Fruit fly (Drosophila melanogaster) whole organism, embryonic: Measurements from ENCODE around the gene CG6415.

ENCODE experiments used
- Aef1 ChIP-seq: fragments of 200-800 bp; sonication (Bioruptor generic); IDR thresholded peaks from 3 replicates; pipeline ENCODE4 v1.3.6; 2022; ENCODE audit warnings: missing biosample characterization, missing genetic modification characterization
- Asciz ChIP-seq: fragments of 200-800 bp; sonication (Bioruptor generic); optimal IDR thresholded peaks from 2 replicates; lab custom pipeline; 2017; ENCODE audit warnings: missing biosample characterization, mild to moderate bottlenecking, missing genetic modification characterization, missing genetic modification reagents
- Bdp1 ChIP-seq: fragments of 200-800 bp; sonication (Bioruptor generic); optimal IDR thresholded peaks from 3 replicates; lab custom pipeline; 2016; ENCODE audit warnings: missing biosample characterization, missing genetic modification characterization
- CG1024 ChIP-seq: fragments of 200-800 bp; sonication (Bioruptor generic); IDR thresholded peaks from 2 replicates; pipeline ENCODE4 v1.3.6; 2022; ENCODE audit warnings: missing biosample characterization, missing genetic modification characterization
- CG10979 ChIP-seq: fragments of 200-800 bp; sonication (Bioruptor generic); optimal IDR thresholded peaks from 2 replicates; lab custom pipeline; 2018; ENCODE audit warnings: missing biosample characterization, mild to moderate bottlenecking, missing genetic modification characterization, moderate library complexity
- CG13287 ChIP-seq: fragments of 200-800 bp; sonication (Bioruptor generic); IDR thresholded peaks from 2 replicates; pipeline ENCODE4 v1.3.6; 2022; ENCODE audit warnings: missing biosample characterization, missing genetic modification characterization; ENCODE audit not compliant: partially characterized antibody
- CG13624 ChIP-seq: fragments of 200-800 bp; sonication (Bioruptor generic); optimal IDR thresholded peaks from 2 replicates; lab custom pipeline; 2016; ENCODE audit warnings: missing biosample characterization, missing genetic modification characterization
- CG14441 ChIP-seq: fragments of 200-800 bp; sonication (Bioruptor generic); IDR thresholded peaks from 2 replicates; pipeline ENCODE4 v1.3.6; 2022; ENCODE audit warnings: missing biosample characterization, missing genetic modification characterization
- CG15269 ChIP-seq: fragments of 200-800 bp; sonication (Bioruptor generic); optimal IDR thresholded peaks from 2 replicates; lab custom pipeline; 2018; ENCODE audit warnings: missing biosample characterization, mild to moderate bottlenecking, missing genetic modification characterization, moderate library complexity
- CG17359 ChIP-seq: fragments of 200-800 bp; sonication (Bioruptor generic); optimal IDR thresholded peaks from 3 replicates; lab custom pipeline; 2018; ENCODE audit warnings: missing biosample characterization, mild to moderate bottlenecking, missing genetic modification characterization, moderate library complexity
- CG17361 ChIP-seq: fragments of 200-800 bp; sonication (Bioruptor generic); IDR thresholded peaks from 3 replicates; pipeline ENCODE4 v1.3.6; 2022; ENCODE audit warnings: missing biosample characterization, missing genetic modification characterization
- CG18599 ChIP-seq: fragments of 200-800 bp; sonication (Bioruptor generic); optimal IDR thresholded peaks from 3 replicates; lab custom pipeline; 2017; ENCODE audit warnings: missing biosample characterization, missing genetic modification characterization, mild to moderate bottlenecking, moderate library complexity, missing genetic modification reagents
- CG18619 ChIP-seq: fragments of 200-800 bp; sonication (Bioruptor generic); optimal IDR thresholded peaks from 3 replicates; lab custom pipeline; 2017; ENCODE audit warnings: missing biosample characterization, mild to moderate bottlenecking, missing genetic modification characterization
- CG2120 ChIP-seq: fragments of 200-800 bp; sonication (Bioruptor generic); optimal IDR thresholded peaks from 3 replicates; lab custom pipeline; 2016; ENCODE audit warnings: missing biosample characterization, missing genetic modification characterization
- CG2678 ChIP-seq: fragments of 200-800 bp; sonication (Bioruptor generic); optimal IDR thresholded peaks from 3 replicates; lab custom pipeline; 2019; ENCODE audit warnings: missing biosample characterization, mild to moderate bottlenecking, missing genetic modification characterization, moderate library complexity
- CG30020 ChIP-seq: fragments of 200-800 bp; optimal IDR thresholded peaks from 2 replicates; lab custom pipeline; 2019; ENCODE audit warnings: missing biosample characterization, mild to moderate bottlenecking, missing genetic modification characterization, moderate library complexity
- CG31441 ChIP-seq: fragments of 200-800 bp; sonication (Bioruptor generic); IDR thresholded peaks from 2 replicates; pipeline ENCODE4 v1.3.6; 2022; ENCODE audit warnings: missing biosample characterization, missing genetic modification characterization
- CG32767 ChIP-seq: fragments of 200-800 bp; sonication (Bioruptor generic); IDR thresholded peaks from 2 replicates; pipeline ENCODE4 v1.3.6; 2022; ENCODE audit warnings: missing biosample characterization, missing genetic modification characterization
- CG34224 ChIP-seq: fragments of 200-800 bp; sonication (Bioruptor generic); IDR thresholded peaks from 3 replicates; pipeline ENCODE4 v1.3.6; 2022; ENCODE audit warnings: missing biosample characterization, missing genetic modification characterization; ENCODE audit not compliant: partially characterized antibody
- CG3838 ChIP-seq: fragments of 200-800 bp; sonication (Bioruptor generic); optimal IDR thresholded peaks from 3 replicates; lab custom pipeline; 2016; ENCODE audit warnings: missing biosample characterization, missing genetic modification characterization
- CG7928 ChIP-seq: fragments of 200-800 bp; sonication (Bioruptor generic); optimal IDR thresholded peaks from 2 replicates; lab custom pipeline; 2017; ENCODE audit warnings: missing biosample characterization, mild to moderate bottlenecking, missing genetic modification characterization
- CG7987 ChIP-seq: fragments of 200-800 bp; sonication (Bioruptor generic); optimal IDR thresholded peaks from 2 replicates; lab custom pipeline; 2018; ENCODE audit warnings: missing biosample characterization, mild to moderate bottlenecking, missing genetic modification characterization, moderate library complexity
- CHES-1-like ChIP-seq: fragments of 200-800 bp; sonication (Bioruptor generic); optimal IDR thresholded peaks from 2 replicates; lab custom pipeline; 2016; ENCODE audit warnings: missing biosample characterization, missing genetic modification characterization
- D ChIP-seq, 2 experiments: fragments of 200-800 bp in 1 of 2; fragments of >200 bp in 1 of 2; sonication (Bioruptor generic) in 1 of 2; optimal IDR thresholded peaks; 2 replicates in 1 of 2; 3 replicates in 1 of 2; lab custom pipeline; 2017; ENCODE audit warnings: mild to moderate bottlenecking in 1 of 2, missing biosample characterization in 1 of 2, missing genetic modification characterization in 1 of 2, missing genetic modification reagents in 1 of 2
- D19A ChIP-seq: fragments of 200-800 bp; optimal IDR thresholded peaks from 3 replicates; lab custom pipeline; 2019; ENCODE audit warnings: missing biosample characterization, mild to moderate bottlenecking, missing genetic modification characterization, moderate library complexity
- D19B ChIP-seq: fragments of 200-800 bp; sonication (Bioruptor generic); optimal IDR thresholded peaks from 2 replicates; lab custom pipeline; 2017; ENCODE audit warnings: missing biosample characterization, mild to moderate bottlenecking, missing genetic modification characterization
- Doc3 ChIP-seq: fragments of 200-800 bp; sonication (Bioruptor generic); IDR thresholded peaks from 3 replicates; pipeline ENCODE4 v1.3.6; 2022; ENCODE audit warnings: missing biosample characterization, missing genetic modification characterization; ENCODE audit not compliant: partially characterized antibody
- ERR ChIP-seq: fragments of 200-800 bp; sonication (Bioruptor generic); optimal IDR thresholded peaks from 2 replicates; lab custom pipeline; 2016; ENCODE audit warnings: missing biosample characterization, missing genetic modification characterization
- H15 ChIP-seq: fragments of 200-800 bp; sonication (Bioruptor generic); IDR thresholded peaks from 3 replicates; pipeline ENCODE4 v1.3.6; 2022; ENCODE audit warnings: missing biosample characterization, missing genetic modification characterization
- HLH4C ChIP-seq: fragments of 200-800 bp; sonication (Bioruptor generic); IDR thresholded peaks from 3 replicates; pipeline ENCODE4 v1.3.6; 2022; ENCODE audit warnings: missing biosample characterization, missing genetic modification characterization; ENCODE audit not compliant: partially characterized antibody
- Oli ChIP-seq: fragments of 200-800 bp; sonication (Bioruptor generic); optimal IDR thresholded peaks from 2 replicates; lab custom pipeline; 2018; ENCODE audit warnings: missing biosample characterization, mild to moderate bottlenecking, missing genetic modification characterization, moderate library complexity
- Opbp ChIP-seq: fragments of 200-800 bp; sonication (Bioruptor generic); IDR thresholded peaks from 3 replicates; pipeline ENCODE4 v1.3.6; 2022; ENCODE audit warnings: missing biosample characterization, missing genetic modification characterization; ENCODE audit not compliant: partially characterized antibody
- Xrp1 ChIP-seq: fragments of 200-800 bp; sonication (Bioruptor generic); IDR thresholded peaks from 2 replicates; pipeline ENCODE4 v1.3.6; 2022; ENCODE audit warnings: missing biosample characterization, missing genetic modification characterization
- YL-1 ChIP-seq: fragments of 200-800 bp; sonication (Bioruptor generic); optimal IDR thresholded peaks from 3 replicates; lab custom pipeline; 2017; ENCODE audit warnings: missing biosample characterization, mild to moderate bottlenecking, missing genetic modification characterization
- ap ChIP-seq: fragments of 200-800 bp; sonication (Bioruptor generic); IDR thresholded peaks from 2 replicates; pipeline ENCODE4 v1.3.6; 2022; ENCODE audit warnings: missing biosample characterization, missing genetic modification characterization
- cas ChIP-seq: fragments of 200-800 bp; sonication (Bioruptor generic); IDR thresholded peaks from 2 replicates; pipeline ENCODE4 v1.3.6; 2022; ENCODE audit warnings: missing biosample characterization, missing genetic modification characterization
- ci ChIP-seq: fragments of 200-800 bp; sonication (Bioruptor generic); IDR thresholded peaks from 3 replicates; pipeline ENCODE4 v1.3.6; 2022; ENCODE audit warnings: missing biosample characterization, missing genetic modification characterization
- crp ChIP-seq, 2 experiments: fragments of 200-800 bp; sonication (Bioruptor generic); optimal IDR thresholded peaks; 2 replicates in 1 of 2; 3 replicates in 1 of 2; lab custom pipeline; 2017; ENCODE audit warnings: missing biosample characterization in 2 of 2, missing genetic modification characterization in 2 of 2, mild to moderate bottlenecking in 1 of 2, moderate library complexity in 1 of 2
- en ChIP-seq: fragments of 200-800 bp; sonication (Bioruptor generic); optimal IDR thresholded peaks from 2 replicates; lab custom pipeline; 2016; ENCODE audit warnings: missing biosample characterization, missing genetic modification characterization
- fd102C ChIP-seq: fragments of 200-800 bp; sonication (Bioruptor generic); optimal IDR thresholded peaks from 2 replicates; lab custom pipeline; 2018; ENCODE audit warnings: missing biosample characterization, mild to moderate bottlenecking, missing genetic modification characterization, moderate library complexity
- fd64A ChIP-seq: fragments of 200-800 bp; sonication (Bioruptor generic); optimal IDR thresholded peaks from 3 replicates; lab custom pipeline; 2018; ENCODE audit warnings: missing biosample characterization, mild to moderate bottlenecking, missing genetic modification characterization
- fd96Cb ChIP-seq: fragments of 200-800 bp; sonication (Bioruptor generic); optimal IDR thresholded peaks from 2 replicates; lab custom pipeline; 2018; ENCODE audit warnings: missing biosample characterization, mild to moderate bottlenecking, missing genetic modification characterization, moderate library complexity
- hkb ChIP-seq, 2 experiments: fragments of 200-800 bp in 1 of 2; fragments of >200 bp in 1 of 2; sonication (Bioruptor generic) in 1 of 2; IDR thresholded peaks in 1 of 2; optimal IDR thresholded peaks in 1 of 2; 2 replicates each; pipeline versions ENCODE4 v1.3.6 to Lab custom; 2017 to 2022; ENCODE audit warnings: missing biosample characterization in 1 of 2, missing genetic modification characterization in 1 of 2
- ro ChIP-seq: fragments of 200-800 bp; sonication (Bioruptor generic); IDR thresholded peaks from 2 replicates; pipeline ENCODE4 v1.3.6; 2022; ENCODE audit warnings: missing biosample characterization, missing genetic modification characterization
- slbo ChIP-seq: fragments of 200-800 bp; sonication (Bioruptor generic); IDR thresholded peaks from 2 replicates; pipeline ENCODE4 v1.3.6; 2022; ENCODE audit warnings: missing biosample characterization, missing genetic modification characterization
- trh ChIP-seq: fragments of 200-800 bp; sonication (Bioruptor generic); optimal IDR thresholded peaks from 2 replicates; lab custom pipeline; 2016; ENCODE audit warnings: missing biosample characterization, missing genetic modification characterization
- vfl ChIP-seq: fragments of 200-800 bp; sonication (Bioruptor generic); optimal IDR thresholded peaks from 2 replicates; lab custom pipeline; 2016; ENCODE audit warnings: missing biosample characterization, missing genetic modification characterization
- zen ChIP-seq: fragments of 200-800 bp; sonication (Bioruptor generic); optimal IDR thresholded peaks from 3 replicates; lab custom pipeline; 2018; ENCODE audit warnings: missing biosample characterization, mild to moderate bottlenecking, missing genetic modification characterization, moderate library complexity

CG6415 gene

dm6 chr2L:10689221-10690034 lies 14.0 kb upstream of the CG6415 start, which contains the start of gene CG7294 (continued):
- TF ChIP-seq crp (GFP tag; optimal IDR thresholded peaks at IDR 0.05; lab: Kevin White, UChicago) (no peak), vfl (GFP tag; lab: Kevin White, UChicago) (no peak), CG7928 (GFP tag; lab: Kevin White, UChicago) (no peak), YL-1 (GFP tag; lab: Kevin White, UChicago) (no peak), CG14441 (GFP tag; lab: Robert Waterston, UW) (no peak), slbo (GFP tag; lab: Robert Waterston, UW) (no peak), Opbp (GFP tag; lab: Robert Waterston, UW) (no peak), zen (tag; lab: Kevin White, UChicago) (no peak), CG13287 (GFP tag; lab: Robert Waterston, UW) (no peak), en (GFP tag; lab: Kevin White, UChicago) (no peak), H15 (GFP tag; lab: Robert Waterston, UW) (no peak), ERR (GFP tag; lab: Kevin White, UChicago) (no peak), Oli (peak; percentile 1), ro (GFP tag; lab: Robert Waterston, UW) (no peak), Doc3 (GFP tag; lab: Robert Waterston, UW) (no peak), D19A (tag; lab: Kevin White, UChicago) (peak; percentile 45), CG31441 (GFP tag; lab: Robert Waterston, UW) (peak; percentile 63), cas (GFP tag; lab: Robert Waterston, UW) (no peak), Aef1 (GFP tag; lab: Robert Waterston, UW) (no peak), CG7987 (GFP tag; lab: Kevin White, UChicago) (no peak), CHES-1-like (GFP tag; lab: Kevin White, UChicago) (no peak), CG2120 (no peak), CG2678 (tag; lab: Kevin White, UChicago) (peak; percentile 61), CG17361 (GFP tag; lab: Robert Waterston, UW) (peak; percentile 66), CG34224 (GFP tag; lab: Robert Waterston, UW) (no peak), Bdp1 (GFP tag; lab: Kevin White, UChicago) (no peak), CG17359 (tag; lab: Kevin White, UChicago) (peak; percentile 23), Xrp1 (GFP tag; lab: Robert Waterston, UW) (no peak; the same call in 1 of the 2 replicates), D (optimal IDR thresholded peaks at IDR 0.05; lab: Kevin White, UChicago) (no peak), D (GFP tag; optimal IDR thresholded peaks at IDR 0.05; lab: Kevin White, UChicago) (no peak), CG30020 (tag; lab: Kevin White, UChicago) (no peak), trh (no peak), CG3838 (GFP tag; lab: Kevin White, UChicago) (no peak), fd64A (GFP tag; lab: Kevin White, UChicago) (no peak), ci (GFP tag; lab: Robert Waterston, UW) (no peak), CG18619 (GFP tag; lab: Kevin White, UChicago) (no peak), fd102C (GFP tag; lab: Kevin White, UChicago) (no peak), Asciz (GFP tag; lab: Kevin White, UChicago) (peak; percentile 6), CG15269 (tag; lab: Kevin White, UChicago) (no peak), CG13624 (GFP tag; lab: Kevin White, UChicago) (no peak), fd96Cb (tag; lab: Kevin White, UChicago) (no peak), CG18599 (GFP tag; lab: Kevin White, UChicago) (no peak), hkb (optimal IDR thresholded peaks at IDR 0.05; lab: Kevin White, UChicago) (no peak), hkb (GFP tag; IDR thresholded peaks at IDR 0.05; lab: Robert Waterston, UW) (no peak), HLH4C (GFP tag; lab: Robert Waterston, UW) (no peak), ap (no peak), CG32767 (GFP tag; lab: Robert Waterston, UW) (no peak), CG1024 (GFP tag; lab: Robert Waterston, UW) (no peak), D19B (GFP tag; lab: Kevin White, UChicago) (no peak), CG10979 (tag; lab: Kevin White, UChicago) (peak; percentile 54)
